Fruit fly (Drosophila melanogaster): ENCODE data around the gene SmydA-8.
A peak's percentile ranks its signal among the peaks of the same experiment; 100 is the strongest.

The SmydA-8 gene

dm6 chrX:2166129-2166528 is 47.5 kb downstream of the SmydA-8 start (continued):
- TF ChIP-seq BEAF-32 (GFP tag; optimal IDR thresholded peaks at IDR 0.05) = no peak
- TF ChIP-seq CG3065 (GFP tag; optimal IDR thresholded peaks at IDR 0.05) = no peak
- no peak for TF ChIP-seq Myb (GFP tag; optimal IDR thresholded peaks at IDR 0.05)
- TF ChIP-seq sima (GFP tag; optimal IDR thresholded peaks at IDR 0.05) = no peak
- no peak for TF ChIP-seq HLH4C (GFP tag; IDR thresholded peaks at IDR 0.05; ENCODE audit: partially characterized antibody)
- TF ChIP-seq CG1529 (GFP tag; optimal IDR thresholded peaks at IDR 0.05) = peak; percentile 17
- TF ChIP-seq unpg (GFP tag; optimal IDR thresholded peaks at IDR 0.05) = peak; percentile 40
- no peak for TF ChIP-seq wek (GFP tag; optimal IDR thresholded peaks at IDR 0.05)
- TF ChIP-seq HLHmδ (GFP tag; optimal IDR thresholded peaks at IDR 0.05) = no peak
- no peak for TF ChIP-seq CG9215 (GFP tag; IDR thresholded peaks at IDR 0.05)
- TF ChIP-seq jing (GFP tag; optimal IDR thresholded peaks at IDR 0.05) = no peak
- TF ChIP-seq Scr (GFP tag; IDR thresholded peaks at IDR 0.05; ENCODE audit: partially characterized antibody) = no peak
- TF ChIP-seq dysf (GFP tag; IDR thresholded peaks at IDR 0.05) = peak; percentile 45; the same call in 2 of the 3 replicates
- TF ChIP-seq CG10274 (GFP tag; optimal IDR thresholded peaks at IDR 0.05) = no peak
- TF ChIP-seq phol (tag; optimal IDR thresholded peaks at IDR 0.05) = peak; percentile 51
- no peak for TF ChIP-seq Bdp1 (GFP tag; optimal IDR thresholded peaks at IDR 0.05)
- TF ChIP-seq ci (GFP tag; IDR thresholded peaks at IDR 0.05) = peak; percentile 92
- TF ChIP-seq trem (tag; optimal IDR thresholded peaks at IDR 0.05) = no peak
- TF ChIP-seq Tbp (GFP tag; optimal IDR thresholded peaks at IDR 0.05) = no peak
- no peak for TF ChIP-seq fd64A (GFP tag; optimal IDR thresholded peaks at IDR 0.05)
- peak; percentile 5 for TF ChIP-seq lilli (GFP tag; optimal IDR thresholded peaks at IDR 0.05)
- TF ChIP-seq Hmx (GFP tag; optimal IDR thresholded peaks at IDR 0.05) = no peak
- no peak for TF ChIP-seq CG6175 (GFP tag; IDR thresholded peaks at IDR 0.05)
- TF ChIP-seq Rx (GFP tag; IDR thresholded peaks at IDR 0.05) = no peak
- TF ChIP-seq Eip74EF (GFP tag; optimal IDR thresholded peaks at IDR 0.05) = peak in 1 of 2 experiments; percentile 42
- no peak for TF ChIP-seq nerfin-1 (tag; optimal IDR thresholded peaks at IDR 0.05)
- no peak for TF ChIP-seq CG10321 (GFP tag; IDR thresholded peaks at IDR 0.05)
- no peak for TF ChIP-seq MBD-R2 (GFP tag; IDR thresholded peaks at IDR 0.05)
- TF ChIP-seq Pdp1 (GFP tag; optimal IDR thresholded peaks at IDR 0.05) = no peak
- TF ChIP-seq CG8089 (GFP tag; optimal IDR thresholded peaks at IDR 0.05) = peak; percentile 38
- peak; percentile 82 for TF ChIP-seq CG17328 (GFP tag; IDR thresholded peaks at IDR 0.05)
- no peak for TF ChIP-seq CG5180 (GFP tag; optimal IDR thresholded peaks at IDR 0.05)
- no peak; the same call in 2 of the 3 replicates for TF ChIP-seq croc (GFP tag; conservative IDR thresholded peaks at IDR 0.05)
- TF ChIP-seq Awh (GFP tag; IDR thresholded peaks at IDR 0.05) = peak; percentile 69
- TF ChIP-seq CG5953 (GFP tag; IDR thresholded peaks at IDR 0.05) = peak; percentile 78
- TF ChIP-seq org-1 (GFP tag; optimal IDR thresholded peaks at IDR 0.05) = peak; percentile 27
- TF ChIP-seq hbn (GFP tag; IDR thresholded peaks at IDR 0.05; ENCODE audit: partially characterized antibody) = no peak
- peak; percentile 33; the same call in 1 of the 2 replicates for TF ChIP-seq E2f2 (GFP tag; IDR thresholded peaks at IDR 0.05)
- TF ChIP-seq CG13296 (GFP tag; optimal IDR thresholded peaks at IDR 0.05) = no peak
- no peak for TF ChIP-seq ems (GFP tag; optimal IDR thresholded peaks at IDR 0.05)
- peak; percentile 34 for TF ChIP-seq CG16863 (GFP tag; optimal IDR thresholded peaks at IDR 0.05)
- no peak for TF ChIP-seq ara (GFP tag; IDR thresholded peaks at IDR 0.05)
- TF ChIP-seq twi (tag; optimal IDR thresholded peaks at IDR 0.05) = no peak
- TF ChIP-seq gro (GFP tag; optimal IDR thresholded peaks at IDR 0.05) = no peak
- peak; percentile 56 for TF ChIP-seq CG8388 (GFP tag; optimal IDR thresholded peaks at IDR 0.05)
- peak; percentile 73 for TF ChIP-seq CG10366 (GFP tag; IDR thresholded peaks at IDR 0.05)
- no peak for TF ChIP-seq insv (GFP tag; optimal IDR thresholded peaks at IDR 0.05)
- TF ChIP-seq HLH3B (GFP tag; IDR thresholded peaks at IDR 0.05) = peak; percentile 83
- no peak for TF ChIP-seq Bteb2 (GFP tag; optimal IDR thresholded peaks at IDR 0.05)
- TF ChIP-seq CG15011 (GFP tag; optimal IDR thresholded peaks at IDR 0.05) = no peak
- TF ChIP-seq hb (GFP tag; IDR thresholded peaks at IDR 0.05; ENCODE audit: partially characterized antibody) = no peak
